Fruit fly (Drosophila melanogaster): ENCODE measurements around the gene Qtzl.
"Not testable (repeated sequence)": the region's sequence is repeated elsewhere in the genome, so short reads cannot be mapped to it uniquely, and the experiment has no call there.

- TF ChIP-seq usp, Dfd, OdsH (GFP tag; optimal IDR thresholded peaks at IDR 0.05): not testable (repeated sequence)
Measured at dm6 chr2L:11999240-11999704, 3.7 kb downstream of the Qtzl start, which contains the start of the genes CG18787 and Nfs1.
